Fruit fly (Drosophila melanogaster): ENCODE measurements around the gene CG43675.

CG43675 gene

dm6 chr3R:9394385-9395042, 39.2 kb downstream of the CG43675 start, which contains the start of gene FER:
Gene FER (minus strand): TSS chr3R:9394546.
- TF ChIP-seq CG8478 (optimal IDR thresholded peaks at IDR 0.05) (no peak), CTCF (optimal IDR thresholded peaks at IDR 0.05) (no peak)

- TF ChIP-seq CTCF (optimal IDR thresholded peaks at IDR 0.05) (no peak), CG8478 (optimal IDR thresholded peaks at IDR 0.05) (no peak)
Observed at dm6 chr3R:9395998-9396397, 40.7 kb downstream of the CG43675 start.

- no peak for TF ChIP-seq CTCF (optimal IDR thresholded peaks at IDR 0.05)
- no peak for TF ChIP-seq CG8478 (optimal IDR thresholded peaks at IDR 0.05)
Observed at dm6 chr3R:9397890-9398289, 42.6 kb downstream of the CG43675 start, which contains the start of gene Or85f. Gene Or85f (plus strand): TSS chr3R:9398190.

dm6 chr3R:9399074-9399473, 43.8 kb downstream of the CG43675 start:
- no peak for TF ChIP-seq CG8478 (optimal IDR thresholded peaks at IDR 0.05)
- TF ChIP-seq CTCF (optimal IDR thresholded peaks at IDR 0.05): no peak

- TF ChIP-seq CTCF (optimal IDR thresholded peaks at IDR 0.05): no peak
- no peak for TF ChIP-seq CG8478 (optimal IDR thresholded peaks at IDR 0.05)
Observed at dm6 chr3R:9399951-9400392, 44.7 kb downstream of the CG43675 start, which contains the start of gene CG34117. Gene CG34117 (minus strand): TSS chr3R:9400053.

dm6 chr3R:9401127-9401603, 45.9 kb downstream of the CG43675 start, which contains the start of the genes RpL34b and CG8132:
Gene RpL34b (minus strand): TSS chr3R:9401226.
Gene CG8132 (plus strand): TSS chr3R:9401495.
- TF ChIP-seq CG8478 (optimal IDR thresholded peaks at IDR 0.05) (no peak), CTCF (optimal IDR thresholded peaks at IDR 0.05) (peak; percentile 29 to 31)

dm6 chr3R:9404104-9404512, 48.8 kb downstream of the CG43675 start, which contains the start of the genes CG9356, BBIP1 and CG8135:
Gene CG9356 (minus strand): TSS chr3R:9404269.
Gene BBIP1 (plus strand): TSS chr3R:9404385.
Gene CG8135 (plus strand): TSS chr3R:9404385.
- TF ChIP-seq CTCF (optimal IDR thresholded peaks at IDR 0.05): no peak
- no peak for TF ChIP-seq CG8478 (optimal IDR thresholded peaks at IDR 0.05)

- TF ChIP-seq CTCF (optimal IDR thresholded peaks at IDR 0.05): no peak
- no peak for TF ChIP-seq CG8478 (optimal IDR thresholded peaks at IDR 0.05)
Observed at dm6 chr3R:9408069-9408468, 52.8 kb downstream of the CG43675 start, which contains the start of gene CG44261. Gene CG44261 (minus strand): TSS chr3R:9408169.
